Fruit fly (Drosophila melanogaster) whole organism, embryonic: ENCODE data around the gene Pop4.

Experiments
- C15 ChIP-seq: fragments of 200-800 bp; sonication (Bioruptor generic); IDR thresholded peaks from 3 replicates; pipeline ENCODE4 v1.3.6; 2022; ENCODE audit warnings: missing biosample characterization, missing genetic modification characterization
- CG10431 ChIP-seq: fragments of 200-800 bp; sonication (Bioruptor generic); optimal IDR thresholded peaks from 3 replicates; lab custom pipeline; 2018; ENCODE audit warnings: missing biosample characterization, mild to moderate bottlenecking, missing genetic modification characterization
- CG11093 ChIP-seq: fragments of 200-800 bp; sonication (Bioruptor generic); IDR thresholded peaks from 3 replicates; pipeline ENCODE4 v1.3.6; 2022; ENCODE audit warnings: missing biosample characterization, missing genetic modification characterization
- CG11398 ChIP-seq: fragments of 200-800 bp; sonication (Bioruptor generic); optimal IDR thresholded peaks from 2 replicates; lab custom pipeline; 2016; ENCODE audit warnings: missing biosample characterization, missing genetic modification characterization
- CG12219 ChIP-seq: fragments of 200-800 bp; sonication (Bioruptor generic); optimal IDR thresholded peaks from 3 replicates; lab custom pipeline; 2018; ENCODE audit warnings: missing biosample characterization, mild to moderate bottlenecking, missing genetic modification characterization
- CG12744 ChIP-seq: fragments of 200-800 bp; sonication (Bioruptor generic); optimal IDR thresholded peaks from 2 replicates; lab custom pipeline; 2016; ENCODE audit warnings: missing biosample characterization, missing genetic modification characterization
- CG14441 ChIP-seq: fragments of 200-800 bp; sonication (Bioruptor generic); IDR thresholded peaks from 2 replicates; pipeline ENCODE4 v1.3.6; 2022; ENCODE audit warnings: missing biosample characterization, missing genetic modification characterization
- CG16815 ChIP-seq: fragments of 200-800 bp; sonication (Bioruptor generic); optimal IDR thresholded peaks from 3 replicates; lab custom pipeline; 2017; ENCODE audit warnings: missing biosample characterization, mild to moderate bottlenecking, missing genetic modification characterization
- CG17359 ChIP-seq: fragments of 200-800 bp; sonication (Bioruptor generic); optimal IDR thresholded peaks from 3 replicates; lab custom pipeline; 2018; ENCODE audit warnings: missing biosample characterization, mild to moderate bottlenecking, missing genetic modification characterization, moderate library complexity
- CG17912 ChIP-seq: fragments of 200-800 bp; sonication (Bioruptor generic); optimal IDR thresholded peaks from 2 replicates; lab custom pipeline; 2018; ENCODE audit warnings: missing biosample characterization, mild to moderate bottlenecking, missing genetic modification characterization
- CG18476 ChIP-seq: fragments of 200-800 bp; sonication (Bioruptor generic); optimal IDR thresholded peaks from 2 replicates; lab custom pipeline; 2016; ENCODE audit warnings: missing biosample characterization, mild to moderate bottlenecking, missing genetic modification characterization
- CG18599 ChIP-seq: fragments of 200-800 bp; sonication (Bioruptor generic); optimal IDR thresholded peaks from 3 replicates; lab custom pipeline; 2017; ENCODE audit warnings: missing biosample characterization, missing genetic modification characterization, mild to moderate bottlenecking, moderate library complexity, missing genetic modification reagents
- CG2120 ChIP-seq: fragments of 200-800 bp; sonication (Bioruptor generic); optimal IDR thresholded peaks from 3 replicates; lab custom pipeline; 2016; ENCODE audit warnings: missing biosample characterization, missing genetic modification characterization
- CG2712 ChIP-seq: fragments of 200-800 bp; optimal IDR thresholded peaks from 3 replicates; lab custom pipeline; 2019; ENCODE audit warnings: missing biosample characterization, mild to moderate bottlenecking, missing genetic modification characterization, moderate library complexity
- CG2875 ChIP-seq: fragments of 200-800 bp; sonication (Bioruptor generic); optimal IDR thresholded peaks from 2 replicates; lab custom pipeline; 2017; ENCODE audit warnings: missing biosample characterization, mild to moderate bottlenecking, missing genetic modification characterization, missing genetic modification reagents
- CG3065 ChIP-seq: fragments of 200-800 bp; sonication (Bioruptor generic); optimal IDR thresholded peaks from 2 replicates; lab custom pipeline; 2016; ENCODE audit warnings: missing biosample characterization, missing genetic modification characterization
- CG32767 ChIP-seq: fragments of 200-800 bp; sonication (Bioruptor generic); IDR thresholded peaks from 2 replicates; pipeline ENCODE4 v1.3.6; 2022; ENCODE audit warnings: missing biosample characterization, missing genetic modification characterization
- CG4424 ChIP-seq: fragments of 200-800 bp; sonication (Bioruptor generic); optimal IDR thresholded peaks from 3 replicates; lab custom pipeline; 2016; ENCODE audit warnings: missing biosample characterization, missing genetic modification characterization
- CG8281 ChIP-seq: fragments of 200-800 bp; sonication (Bioruptor generic); optimal IDR thresholded peaks from 2 replicates; lab custom pipeline; 2018; ENCODE audit warnings: missing biosample characterization, mild to moderate bottlenecking, missing genetic modification characterization, moderate library complexity
- CG8388 ChIP-seq: fragments of 200-800 bp; sonication (Bioruptor generic); optimal IDR thresholded peaks from 2 replicates; lab custom pipeline; 2019; ENCODE audit warnings: missing biosample characterization, mild to moderate bottlenecking, missing genetic modification characterization, moderate library complexity
- CG9797 ChIP-seq: fragments of 200-800 bp; sonication (Bioruptor generic); optimal IDR thresholded peaks from 3 replicates; lab custom pipeline; 2018; ENCODE audit warnings: missing biosample characterization, mild to moderate bottlenecking, missing genetic modification characterization
- CkIIα-i1 ChIP-seq: fragments of 200-800 bp; sonication (Bioruptor generic); IDR thresholded peaks from 2 replicates; pipeline ENCODE4 v1.3.6; 2022; ENCODE audit warnings: missing biosample characterization, missing genetic modification characterization
- Deaf1 ChIP-seq: fragments of 200-800 bp; optimal IDR thresholded peaks from 3 replicates; lab custom pipeline; 2019; ENCODE audit warnings: missing biosample characterization, mild to moderate bottlenecking, missing genetic modification characterization, moderate library complexity
- Fer2 ChIP-seq: fragments of 200-800 bp; sonication (Bioruptor generic); optimal IDR thresholded peaks from 2 replicates; lab custom pipeline; 2018; ENCODE audit warnings: missing biosample characterization, mild to moderate bottlenecking, missing genetic modification characterization, moderate library complexity
- Hey ChIP-seq: fragments of 200-800 bp; sonication (Bioruptor generic); optimal IDR thresholded peaks from 3 replicates; lab custom pipeline; 2018; ENCODE audit warnings: missing biosample characterization, mild to moderate bottlenecking, missing genetic modification characterization
- HmgZ ChIP-seq: fragments of 200-800 bp; sonication (Bioruptor generic); optimal IDR thresholded peaks from 2 replicates; lab custom pipeline; 2018; ENCODE audit warnings: missing biosample characterization, mild to moderate bottlenecking, missing genetic modification characterization
- Kr ChIP-seq: fragments of 200-800 bp; sonication (Bioruptor generic); optimal IDR thresholded peaks from 2 replicates; lab custom pipeline; 2017; ENCODE audit warnings: missing biosample characterization, mild to moderate bottlenecking, missing genetic modification characterization
- Max ChIP-seq: fragments of 200-800 bp; sonication (Bioruptor generic); optimal IDR thresholded peaks from 2 replicates; lab custom pipeline; 2016; ENCODE audit warnings: missing biosample characterization, mild to moderate bottlenecking, missing genetic modification characterization
- NFAT ChIP-seq: fragments of 200-800 bp; sonication (Bioruptor generic); IDR thresholded peaks from 2 replicates; pipeline ENCODE4 v1.3.6; 2022; ENCODE audit warnings: missing biosample characterization, missing genetic modification characterization
- NfI ChIP-seq: fragments of 200-800 bp; sonication (Bioruptor generic); optimal IDR thresholded peaks from 3 replicates; lab custom pipeline; 2018; ENCODE audit warnings: missing biosample characterization, mild to moderate bottlenecking, missing genetic modification characterization, moderate library complexity
- Scr ChIP-seq: fragments of 200-800 bp; sonication (Bioruptor generic); IDR thresholded peaks from 2 replicates; pipeline ENCODE4 v1.3.6; 2022; ENCODE audit warnings: missing biosample characterization, missing genetic modification characterization; ENCODE audit not compliant: partially characterized antibody
- Sox100B ChIP-seq: fragments of 200-800 bp; sonication (Bioruptor generic); optimal IDR thresholded peaks from 3 replicates; lab custom pipeline; 2018; ENCODE audit warnings: missing biosample characterization, mild to moderate bottlenecking, missing genetic modification characterization
- Sox102F ChIP-seq: fragments of 200-800 bp; sonication (Bioruptor generic); optimal IDR thresholded peaks from 2 replicates; lab custom pipeline; 2018; ENCODE audit warnings: missing biosample characterization, mild to moderate bottlenecking, missing genetic modification characterization, moderate library complexity
- Stat92E ChIP-seq, 3 experiments: fragments of >200 bp in 2 of 3; fragments of 200-800 bp in 1 of 3; sonication (Bioruptor generic) in 1 of 3; optimal IDR thresholded peaks; 2 replicates each; lab custom pipeline; 2017 to 2019; ENCODE audit warnings: missing biosample characterization in 3 of 3, missing genetic modification characterization in 3 of 3, mild to moderate bottlenecking in 1 of 3, moderate library complexity in 1 of 3
- ara ChIP-seq: fragments of 200-800 bp; sonication (Bioruptor generic); IDR thresholded peaks from 2 replicates; pipeline ENCODE4 v1.3.6; 2022; ENCODE audit warnings: missing biosample characterization, missing genetic modification characterization
- ase ChIP-seq: fragments of 200-800 bp; sonication (Bioruptor generic); IDR thresholded peaks from 3 replicates; pipeline ENCODE4 v1.3.6; 2022; ENCODE audit warnings: missing biosample characterization, missing genetic modification characterization
- cad ChIP-seq: fragments of >200 bp; optimal IDR thresholded peaks from 2 replicates; lab custom pipeline; 2017; ENCODE audit warnings: missing biosample characterization, missing genetic modification characterization
- cas ChIP-seq: fragments of 200-800 bp; sonication (Bioruptor generic); IDR thresholded peaks from 2 replicates; pipeline ENCODE4 v1.3.6; 2022; ENCODE audit warnings: missing biosample characterization, missing genetic modification characterization
- crol ChIP-seq: fragments of 200-800 bp; sonication (Bioruptor generic); IDR thresholded peaks from 2 replicates; pipeline ENCODE4 v1.3.6; 2022; ENCODE audit warnings: missing biosample characterization, missing genetic modification characterization
- dan ChIP-seq: fragments of 200-800 bp; sonication (Bioruptor generic); IDR thresholded peaks from 2 replicates; pipeline ENCODE4 v1.3.6; 2022; ENCODE audit warnings: missing biosample characterization, missing genetic modification characterization
- emc ChIP-seq: fragments of 200-800 bp; sonication (Bioruptor generic); optimal IDR thresholded peaks from 2 replicates; lab custom pipeline; 2016; ENCODE audit warnings: missing biosample characterization, missing genetic modification characterization
- gt ChIP-seq: fragments of 200-800 bp; sonication (Bioruptor generic); IDR thresholded peaks from 2 replicates; pipeline ENCODE4 v1.3.6; 2022; ENCODE audit warnings: missing biosample characterization, missing genetic modification characterization
- insv ChIP-seq, 2 experiments: fragments of 200-800 bp; sonication (Bioruptor generic); optimal IDR thresholded peaks; 3 replicates each; lab custom pipeline; 2016 to 2018; ENCODE audit warnings: missing biosample characterization in 2 of 2, missing genetic modification characterization in 2 of 2
- lbe ChIP-seq: fragments of 200-800 bp; sonication (Bioruptor generic); optimal IDR thresholded peaks from 2 replicates; lab custom pipeline; 2016; ENCODE audit warnings: missing biosample characterization, mild to moderate bottlenecking, missing genetic modification characterization
- lmd ChIP-seq: fragments of 200-800 bp; sonication (Bioruptor generic); IDR thresholded peaks from 2 replicates; pipeline ENCODE4 v1.3.6; 2022; ENCODE audit warnings: missing biosample characterization, missing genetic modification characterization
- odd ChIP-seq: fragments of 200-800 bp; sonication (Bioruptor generic); optimal IDR thresholded peaks from 2 replicates; lab custom pipeline; 2017; ENCODE audit warnings: missing biosample characterization, mild to moderate bottlenecking, missing genetic modification characterization
- p53 ChIP-seq: fragments of 200-800 bp; sonication (Bioruptor generic); optimal IDR thresholded peaks from 2 replicates; lab custom pipeline; 2016; ENCODE audit warnings: missing biosample characterization, missing genetic modification characterization
- salm ChIP-seq: fragments of 200-800 bp; sonication (Bioruptor generic); optimal IDR thresholded peaks from 2 replicates; lab custom pipeline; 2018; ENCODE audit warnings: missing biosample characterization, mild to moderate bottlenecking, missing genetic modification characterization
- tna ChIP-seq: fragments of 200-800 bp; sonication (Bioruptor generic); IDR thresholded peaks from 2 replicates; pipeline ENCODE4 v1.3.6; 2022; ENCODE audit warnings: missing biosample characterization, missing genetic modification characterization; ENCODE audit not compliant: partially characterized antibody
- tup ChIP-seq: fragments of 200-800 bp; sonication (Bioruptor generic); optimal IDR thresholded peaks from 2 replicates; lab custom pipeline; 2016; ENCODE audit warnings: missing biosample characterization, mild to moderate bottlenecking, missing genetic modification characterization, moderate library complexity
- tx ChIP-seq: fragments of 200-800 bp; sonication (Bioruptor generic); optimal IDR thresholded peaks from 2 replicates; lab custom pipeline; 2016; ENCODE audit warnings: missing biosample characterization, missing genetic modification characterization
- wor ChIP-seq: fragments of 200-800 bp; sonication (Bioruptor generic); IDR thresholded peaks from 2 replicates; pipeline ENCODE4 v1.3.6; 2022; ENCODE audit warnings: missing biosample characterization, missing genetic modification characterization

Gene Pop4

dm6 chr3L:7947880-7948286 is 30.6 kb downstream of the Pop4 start, which contains the start of gene exex (continued):
- TF ChIP-seq Sox102F (GFP tag; lab: Kevin White, UChicago) (no peak), HmgZ (tag; lab: Kevin White, UChicago) (peak; percentile 48), NFAT (no peak), dan (GFP tag; lab: Robert Waterston, UW) (no peak), Scr (GFP tag; lab: Robert Waterston, UW) (no peak), CG12219 (no peak), CG18599 (GFP tag; lab: Kevin White, UChicago) (peak; percentile 32), CG8388 (GFP tag; lab: Kevin White, UChicago) (no peak), CG2875 (GFP tag; lab: Kevin White, UChicago) (no peak), CG14441 (GFP tag; lab: Robert Waterston, UW) (no peak), CG4424 (no peak), NfI (GFP tag; lab: Kevin White, UChicago) (no peak), Fer2 (tag; lab: Kevin White, UChicago) (no peak), odd (no peak), CG2712 (tag; lab: Kevin White, UChicago) (peak; percentile 14), CG16815 (GFP tag; lab: Kevin White, UChicago) (no peak), Max (GFP tag; lab: Kevin White, UChicago) (no peak), CG2120 (GFP tag; lab: Kevin White, UChicago) (no peak), C15 (GFP tag; lab: Robert Waterston, UW) (no peak), Deaf1 (peak; percentile 69), cas (GFP tag; lab: Robert Waterston, UW) (no peak), emc (GFP tag; lab: Kevin White, UChicago) (no peak), tup (GFP tag; lab: Kevin White, UChicago) (no peak), tna (GFP tag; lab: Robert Waterston, UW) (no peak), CG3065 (GFP tag; lab: Kevin White, UChicago) (peak; percentile 62), lmd (GFP tag; lab: Robert Waterston, UW) (no peak), Sox100B (GFP tag; lab: Kevin White, UChicago) (no peak), ara (no peak), lbe (GFP tag; lab: Kevin White, UChicago) (no peak), gt (GFP tag; lab: Robert Waterston, UW) (no peak), CG11093 (GFP tag; lab: Robert Waterston, UW) (no peak), wor (no peak), p53 (GFP tag; lab: Kevin White, UChicago) (no peak), CG32767 (GFP tag; lab: Robert Waterston, UW) (no peak), CG17912 (GFP tag; lab: Kevin White, UChicago) (no peak), CG8281 (tag; lab: Kevin White, UChicago) (no peak), Kr (no peak), insv (GFP tag; optimal IDR thresholded peaks at IDR 0.05; lab: Kevin White, UChicago) (no peak), CG9797 (GFP tag; lab: Kevin White, UChicago) (no peak), salm (tag; lab: Kevin White, UChicago) (no peak), crol (GFP tag; lab: Robert Waterston, UW) (peak; percentile 89), CkIIα-i1 (no peak), Stat92E (GFP tag; optimal IDR thresholded peaks at IDR 0.05; lab: Kevin White, UChicago) (peak in 1 of 3 experiments; percentile 82), ase (GFP tag; lab: Robert Waterston, UW) (no peak), CG18476 (GFP tag; lab: Kevin White, UChicago) (no peak), cad (GFP tag; lab: Kevin White, UChicago) (no peak), tx (no peak), CG10431 (no peak), CG17359 (tag; lab: Kevin White, UChicago) (no peak), CG11398 (GFP tag; lab: Kevin White, UChicago) (no peak), Hey (tag; lab: Kevin White, UChicago) (peak; percentile 4), CG12744 (GFP tag; lab: Kevin White, UChicago) (no peak)
